Worm (Caenorhabditis elegans): Measurements from ENCODE around the gene twk-11.

twk-11 gene

ce11 chrV:7051133-7051765 lies 14.9 kb upstream of the twk-11 start, which contains the start of the genes tofu-2 and spig-1:
Gene tofu-2, minus strand, starts transcription at chrV:7051248.
Gene spig-1, plus strand, starts transcription at chrV:7051715.
- TF ChIP-seq unc-62 (GFP tag; optimal IDR thresholded peaks at IDR 0.05) = no peak

ce11 chrV:7050153-7050552 lies 13.8 kb upstream of the twk-11 start:
- TF ChIP-seq unc-62 (GFP tag; optimal IDR thresholded peaks at IDR 0.05) = no peak

ce11 chrV:7047512-7047911 lies 11.1 kb upstream of the twk-11 start, which contains the start of gene F20A1.8:
Gene F20A1.8, minus strand, starts transcription at chrV:7047612.
- no peak for TF ChIP-seq unc-62 (GFP tag; optimal IDR thresholded peaks at IDR 0.05)

DNA sequence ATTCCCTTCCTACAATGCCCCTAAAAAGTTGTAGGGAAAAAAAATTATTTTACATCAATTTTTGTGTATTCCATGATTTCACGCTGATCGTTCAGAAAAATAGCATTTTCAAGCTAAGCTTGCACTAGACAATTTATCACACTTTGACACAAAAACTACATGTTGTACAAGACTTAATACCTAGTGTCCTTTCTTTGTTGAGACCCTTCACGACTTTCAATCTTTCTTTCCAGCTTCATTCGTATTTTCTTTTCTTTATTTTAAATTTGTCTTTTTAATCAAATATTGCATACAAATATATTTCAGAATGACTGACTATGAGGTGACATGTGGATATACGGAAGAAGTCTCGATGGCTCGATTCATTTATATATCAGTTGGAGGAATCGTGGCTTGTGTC lies 9.6 kb upstream of the twk-11 start, which contains the start of gene F20A1.2:
F20A1.2 (plus strand) TSS at position 301 of the 400 bp plus-strand sequence.
- TF ChIP-seq unc-62 (GFP tag; optimal IDR thresholded peaks at IDR 0.05) = no peak

ce11 chrV:7027055-7027454 lies 9.3 kb downstream of the twk-11 start, which contains the start of gene F20A1.6:
Gene F20A1.6, minus strand, starts transcription at chrV:7027155.
- TF ChIP-seq unc-62 (GFP tag; optimal IDR thresholded peaks at IDR 0.05) = no peak

ce11 chrV:7022981-7023380 lies 13.4 kb downstream of the twk-11 start:
- TF ChIP-seq unc-62 (GFP tag; optimal IDR thresholded peaks at IDR 0.05) = no peak

DNA sequence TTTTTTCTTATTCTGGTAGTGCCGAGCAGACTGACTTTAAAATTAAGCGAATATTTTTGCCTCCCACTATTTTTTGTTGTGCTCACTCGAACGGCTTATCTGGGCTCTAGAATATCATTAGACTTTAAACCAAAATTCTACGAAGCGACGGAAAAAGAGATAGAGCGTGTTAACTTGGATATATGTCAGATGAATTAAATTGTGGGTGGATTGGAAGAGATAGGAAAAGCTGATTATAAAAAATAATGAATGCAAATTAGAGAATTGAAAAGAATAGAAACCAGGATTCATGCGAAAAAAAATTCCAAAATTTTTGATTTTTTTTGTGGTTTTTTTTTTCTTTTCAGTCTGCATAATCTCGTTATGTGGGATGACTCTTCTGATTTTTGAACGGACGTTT lies 14.6 kb downstream of the twk-11 start, which contains the start of gene F20A1.4:
F20A1.4 (minus strand) TSS at position 101 of the 400 bp plus-strand sequence.
- no peak for TF ChIP-seq unc-62 (GFP tag; optimal IDR thresholded peaks at IDR 0.05)

- TF ChIP-seq unc-62 (GFP tag; optimal IDR thresholded peaks at IDR 0.05) = no peak
These were observed 19.3 kb downstream of the twk-11 start, which contains the start of gene srsx-32 for ce11 chrV:7017059-7017458. Gene srsx-32, plus strand, starts transcription at chrV:7017359.

DNA sequence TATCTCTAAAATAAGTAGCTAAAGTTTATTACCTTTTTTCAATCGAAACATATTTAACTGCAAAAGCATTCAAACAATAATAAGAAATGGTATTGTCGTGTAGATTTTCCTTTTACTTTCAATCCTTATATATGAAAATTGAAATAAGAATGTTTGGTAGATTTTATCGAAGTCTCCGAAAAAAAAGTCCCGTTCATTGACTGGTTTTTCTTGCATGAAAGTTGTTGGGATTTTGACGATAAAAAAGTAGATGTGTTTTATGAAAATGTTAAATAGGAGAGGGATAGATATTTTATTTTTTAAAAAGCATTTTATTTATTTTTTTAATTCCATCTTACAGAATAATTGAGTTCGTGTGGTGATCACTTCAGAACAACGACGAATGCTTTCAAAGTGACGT lies 20.5 kb downstream of the twk-11 start, which contains the start of gene C33G8.13:
C33G8.13 (minus strand) TSS at position 101 of the 400 bp plus-strand sequence.
- no peak for TF ChIP-seq unc-62 (GFP tag; optimal IDR thresholded peaks at IDR 0.05)

- no peak for TF ChIP-seq unc-62 (GFP tag; optimal IDR thresholded peaks at IDR 0.05)
These were observed 23.8 kb downstream of the twk-11 start, which contains the start of gene srw-127 for ce11 chrV:7012617-7013016. Gene srw-127, plus strand, starts transcription at chrV:7012917.

ce11 chrV:7009461-7009860 lies 26.9 kb downstream of the twk-11 start, which contains the start of gene C33G8.2:
Gene C33G8.2, plus strand, starts transcription at chrV:7009761.
- TF ChIP-seq unc-62 (GFP tag; optimal IDR thresholded peaks at IDR 0.05) = no peak

ce11 chrV:7007307-7007706 lies 29.1 kb downstream of the twk-11 start, which contains the start of gene drd-10:
Gene drd-10, plus strand, starts transcription at chrV:7007607.
- TF ChIP-seq unc-62 (GFP tag; optimal IDR thresholded peaks at IDR 0.05) = no peak

ce11 chrV:7005964-7006363 lies 30.4 kb downstream of the twk-11 start, which contains the start of gene spig-10:
Gene spig-10, plus strand, starts transcription at chrV:7006264.
- TF ChIP-seq unc-62 (GFP tag; optimal IDR thresholded peaks at IDR 0.05) = no peak

- no peak for TF ChIP-seq unc-62 (GFP tag; optimal IDR thresholded peaks at IDR 0.05)
These were observed 32.5 kb downstream of the twk-11 start, which contains the start of gene srab-4 for ce11 chrV:7003850-7004249. Gene srab-4, plus strand, starts transcription at chrV:7004150.

DNA sequence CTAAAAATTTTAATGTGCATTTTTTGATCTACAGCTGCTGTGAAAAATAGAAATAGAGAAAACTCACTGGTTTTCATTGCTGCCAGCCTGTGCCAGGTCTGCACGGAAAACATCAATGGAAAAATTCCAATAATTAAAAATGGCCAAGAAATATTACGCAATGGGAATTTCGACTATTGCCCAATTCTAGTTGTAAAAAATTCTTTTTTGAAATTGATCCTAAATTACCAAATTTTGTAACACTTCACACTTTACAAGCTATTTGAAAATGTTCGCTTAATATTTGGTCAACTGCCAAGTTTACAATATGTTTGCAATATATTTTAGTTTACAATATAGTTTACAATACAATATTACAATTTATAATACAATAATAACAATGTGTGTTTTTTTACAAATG lies 35.6 kb downstream of the twk-11 start:
- TF ChIP-seq unc-62 (GFP tag; optimal IDR thresholded peaks at IDR 0.05) = no peak

- no peak for TF ChIP-seq unc-62 (GFP tag; optimal IDR thresholded peaks at IDR 0.05)
These were observed 38.0 kb downstream of the twk-11 start, which contains the start of gene nhr-42 for ce11 chrV:6998303-6998884. Gene nhr-42, plus strand, starts transcription at chrV:6998819.
